Worm (Caenorhabditis elegans) whole organism, L1 larva: ENCODE data around the gene srlf-1.
A peak's percentile ranks its signal among the peaks of the same experiment; 100 is the strongest.

ENCODE experiments used
- aha-1 ChIP-seq: fragments of 150-350 bp; optimal IDR thresholded peaks from 2 replicates; lab custom pipeline; 2014; ENCODE audit warnings: missing biosample characterization, missing genetic modification characterization
- ceh-82 ChIP-seq, 3 experiments: fragments of 150-350 bp in 1 of 3; sonication (generic microtip) in 2 of 3; optimal IDR thresholded peaks; 2 replicates each; lab custom pipeline; 2014 to 2017; ENCODE audit warnings: missing biosample characterization in 3 of 3, missing genetic modification characterization in 3 of 3
- fkh-10 ChIP-seq: sonication (generic microtip); optimal IDR thresholded peaks from 2 replicates; lab custom pipeline; 2017; ENCODE audit warnings: missing biosample characterization, missing genetic modification reagents, missing genetic modification characterization
- lin-13 ChIP-seq: fragments of 150-350 bp; optimal IDR thresholded peaks from 2 replicates; lab custom pipeline; 2014; ENCODE audit warnings: missing biosample characterization, missing genetic modification reagents, missing genetic modification characterization
- pqm-1 ChIP-seq: sonication (generic microtip); optimal IDR thresholded peaks from 3 replicates; lab custom pipeline; 2017; ENCODE audit warnings: missing biosample characterization, missing genetic modification characterization
- snpc-4 ChIP-seq: fragments of 150-350 bp; optimal IDR thresholded peaks from 2 replicates; lab custom pipeline; 2014; ENCODE audit warnings: missing biosample characterization, missing genetic modification characterization
- swsn-7 ChIP-seq: sonication (generic microtip); optimal IDR thresholded peaks from 2 replicates; lab custom pipeline; 2016; ENCODE audit warnings: missing genetic modification characterization, missing compliant biosample characterization
- unc-62 ChIP-seq: fragments of 150-350 bp; optimal IDR thresholded peaks from 2 replicates; lab custom pipeline; 2014; ENCODE audit warnings: missing biosample characterization, missing genetic modification reagents, missing genetic modification characterization
- zag-1 ChIP-seq: fragments of 150-350 bp; optimal IDR thresholded peaks from 2 replicates; lab custom pipeline; 2014; ENCODE audit warnings: missing biosample characterization, missing genetic modification characterization

DNA sequence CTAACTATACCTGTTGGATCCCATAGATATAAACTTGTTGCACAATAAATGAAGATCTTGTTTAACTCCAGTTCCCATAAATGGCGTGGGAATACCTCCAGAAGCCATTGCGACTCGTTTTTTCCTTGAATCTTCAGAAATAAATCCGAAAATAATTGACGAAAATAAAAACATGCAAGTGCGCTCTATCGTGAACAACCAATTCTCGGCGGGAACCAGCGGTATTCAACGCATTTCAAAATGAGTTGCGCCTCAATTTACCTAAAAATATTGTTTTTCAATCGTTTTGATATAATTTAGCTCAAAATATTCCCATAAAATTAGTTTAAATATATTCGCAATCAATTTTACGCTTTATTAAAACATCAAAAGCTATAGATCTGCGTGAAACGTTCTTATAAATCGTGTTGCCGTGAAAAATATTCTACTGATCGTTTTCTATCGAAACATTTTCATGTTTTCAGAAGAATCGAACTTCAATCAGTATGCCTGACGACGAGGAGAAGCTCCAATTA, 9.2 kb upstream of the srlf-1 start, which contains the start of the genes snpc-1.1 and spdl-1:
- TF ChIP-seq snpc-4 (tag; lab: Kevin White, UChicago): no peak
- TF ChIP-seq aha-1 (tag; lab: Kevin White, UChicago): no peak
- TF ChIP-seq fkh-10 (GFP tag; lab: Kevin White, UChicago): no peak
- peak in 1 of 3 experiments; percentile 7 for TF ChIP-seq ceh-82 (tag; optimal IDR thresholded peaks at IDR 0.05; lab: Kevin White, UChicago)
- TF ChIP-seq zag-1 (tag; lab: Kevin White, UChicago): no peak
- no peak for TF ChIP-seq unc-62 (GFP tag; lab: Kevin White, UChicago)
- TF ChIP-seq swsn-7: no peak
- TF ChIP-seq lin-13: no peak
- no peak for TF ChIP-seq pqm-1 (tag; lab: Kevin White, UChicago)
